Fruit fly (Drosophila melanogaster) whole organism, pupa: ENCODE data around the gene Hsp67Bc.
A peak's percentile ranks its signal among the peaks of the same experiment; 100 is the strongest.

Experiments
- CG10348 ChIP-seq: fragments of 200-800 bp; sonication (Bioruptor generic); IDR thresholded peaks from 2 replicates; pipeline ENCODE4 v1.3.6; 2022; ENCODE audit warnings: missing biosample characterization, missing genetic modification characterization
- CG13204 ChIP-seq: fragments of 200-800 bp; sonication (Bioruptor generic); optimal IDR thresholded peaks from 2 replicates; lab custom pipeline; 2018; ENCODE audit warnings: missing biosample characterization, mild to moderate bottlenecking, missing genetic modification characterization, moderate library complexity
- CG15710 ChIP-seq: fragments of 200-800 bp; sonication (Bioruptor generic); optimal IDR thresholded peaks from 2 replicates; lab custom pipeline; 2018; ENCODE audit warnings: missing biosample characterization, mild to moderate bottlenecking, missing genetic modification characterization, moderate library complexity
- CG17806 ChIP-seq: fragments of 200-800 bp; sonication (Bioruptor generic); optimal IDR thresholded peaks from 2 replicates; lab custom pipeline; 2018; ENCODE audit warnings: missing biosample characterization, mild to moderate bottlenecking, missing genetic modification characterization, moderate library complexity
- CG32121 ChIP-seq: fragments of 200-800 bp; sonication (Bioruptor generic); IDR thresholded peaks from 2 replicates; pipeline ENCODE4 v1.3.6; 2022; ENCODE audit warnings: missing biosample characterization, missing genetic modification characterization
- CG8159 ChIP-seq: fragments of 200-800 bp; sonication (Bioruptor generic); optimal IDR thresholded peaks from 3 replicates; lab custom pipeline; 2018; ENCODE audit warnings: missing biosample characterization, mild to moderate bottlenecking, missing genetic modification characterization, moderate library complexity
- CG8301 ChIP-seq: fragments of 200-800 bp; sonication (Bioruptor generic); optimal IDR thresholded peaks from 2 replicates; lab custom pipeline; 2018; ENCODE audit warnings: missing biosample characterization, mild to moderate bottlenecking, missing genetic modification characterization
- EcR ChIP-seq: fragments of 200-800 bp; sonication (Bioruptor generic); optimal IDR thresholded peaks from 3 replicates; lab custom pipeline; 2019; ENCODE audit warnings: missing biosample characterization, missing genetic modification characterization, mild to moderate bottlenecking, moderate library complexity, missing genetic modification reagents
- Ets98B ChIP-seq: fragments of 200-800 bp; sonication (Bioruptor generic); IDR thresholded peaks from 2 replicates; pipeline ENCODE4 v1.3.6; 2022; ENCODE audit warnings: missing biosample characterization, missing genetic modification characterization
- Pif1A ChIP-seq: fragments of 200-800 bp; sonication (Bioruptor generic); optimal IDR thresholded peaks from 3 replicates; lab custom pipeline; 2016; ENCODE audit warnings: missing biosample characterization, missing genetic modification characterization
- Pif1B ChIP-seq: fragments of 200-800 bp; sonication (Bioruptor generic); optimal IDR thresholded peaks from 3 replicates; lab custom pipeline; 2016; ENCODE audit warnings: missing biosample characterization, missing genetic modification characterization
- Snoo ChIP-seq: fragments of 200-800 bp; sonication (Bioruptor generic); optimal IDR thresholded peaks from 3 replicates; lab custom pipeline; 2017; ENCODE audit warnings: missing biosample characterization, mild to moderate bottlenecking, missing genetic modification characterization, inconsistent platforms
- rn ChIP-seq: fragments of 200-800 bp; sonication (Bioruptor generic); IDR thresholded peaks from 2 replicates; pipeline ENCODE4 v1.3.6; 2022; ENCODE audit warnings: missing biosample characterization, missing genetic modification characterization

DNA sequence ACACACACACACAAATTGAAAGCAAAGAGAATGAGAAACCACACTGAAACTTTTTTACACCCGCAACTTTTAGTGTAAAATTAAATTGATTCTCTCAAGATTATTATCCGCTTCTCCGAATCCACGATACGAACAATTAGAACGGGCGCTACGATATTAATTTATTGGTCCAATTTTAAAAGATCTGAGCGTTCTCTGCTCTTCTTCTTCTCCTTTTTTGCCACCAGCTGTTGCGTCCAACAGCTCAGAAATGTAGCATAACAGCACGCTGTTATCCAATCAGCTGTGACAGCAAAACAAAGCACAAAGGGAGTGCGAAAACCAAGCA lies 13.6 kb downstream of the Hsp67Bc start, which contains the start of the genes UGP and Svip:
- TF ChIP-seq rn = no peak
- TF ChIP-seq CG13204 (GFP tag; lab: Kevin White, UChicago) = no peak
- no peak for TF ChIP-seq Snoo
- TF ChIP-seq CG10348 = no peak
- TF ChIP-seq Pif1A (GFP tag; lab: Kevin White, UChicago) = peak; percentile 27
- peak; percentile 17 for TF ChIP-seq CG8301 (tag; lab: Kevin White, UChicago)
- peak; percentile 47 for TF ChIP-seq Pif1B (GFP tag; lab: Kevin White, UChicago)
- peak; percentile 68 for TF ChIP-seq Ets98B (GFP tag; lab: Robert Waterston, UW)
- TF ChIP-seq EcR (GFP tag; lab: Kevin White, UChicago) = no peak
- no peak for TF ChIP-seq CG8159 (tag; lab: Kevin White, UChicago)
- TF ChIP-seq CG32121 = peak; percentile 56
- peak; percentile 4 for TF ChIP-seq CG17806 (tag; lab: Kevin White, UChicago)
- TF ChIP-seq CG15710 (tag; lab: Kevin White, UChicago) = peak; percentile 3
